Worm (Caenorhabditis elegans): ENCODE measurements around the gene C25E10.11.

- TF ChIP-seq hnd-1 (tag; optimal IDR thresholded peaks at IDR 0.05) (no peak), scrt-1 (GFP tag; IDR thresholded peaks at IDR 0.05) (no peak), sea-1 (GFP tag; conservative IDR thresholded peaks at IDR 0.05) (no peak), flt-1 (GFP tag; IDR thresholded peaks at IDR 0.05) (no peak), pes-1 (GFP tag; IDR thresholded peaks at IDR 0.05) (no peak), ama-1 (optimal IDR thresholded peaks at IDR 0.05) (no peak), hmg-4 (GFP tag; optimal IDR thresholded peaks at IDR 0.05) (no peak)
These were observed 49.4 kb downstream of the C25E10.11 start, which contains the start of gene srx-2 for ce11 chrV:9009175-9009574.
